Worm (Caenorhabditis elegans) whole organism, L2 larva: ENCODE results near the gene F09E5.16.

Experiments
- alr-1 ChIP-seq: fragments of 150-350 bp; optimal IDR thresholded peaks from 2 replicates; lab custom pipeline; 2014; ENCODE audit warnings: missing biosample characterization, missing genetic modification characterization
- blmp-1 ChIP-seq: sonication (generic microtip); optimal IDR thresholded peaks from 2 replicates; lab custom pipeline; 2017; ENCODE audit warnings: missing genetic modification characterization, mild to moderate bottlenecking, missing compliant biosample characterization, antibody characterized with exemption, moderate library complexity; ENCODE audit not compliant: insufficient read depth
- ceh-16 ChIP-seq: fragments of 150-350 bp; optimal IDR thresholded peaks from 2 replicates; lab custom pipeline; 2014; ENCODE audit warnings: missing biosample characterization, missing genetic modification characterization
- ceh-82 ChIP-seq: fragments of 150-350 bp; optimal IDR thresholded peaks from 2 replicates; lab custom pipeline; 2014; ENCODE audit warnings: missing biosample characterization, missing genetic modification characterization
- egl-27 ChIP-seq: sonication (generic microtip); optimal IDR thresholded peaks from 3 replicates; lab custom pipeline; 2017; ENCODE audit warnings: missing biosample characterization, missing genetic modification reagents, missing genetic modification characterization
- elt-3 ChIP-seq: sonication (generic microtip); optimal IDR thresholded peaks from 2 replicates; lab custom pipeline; 2017; ENCODE audit warnings: missing biosample characterization, missing genetic modification characterization
- lin-13 ChIP-seq: fragments of 150-350 bp; optimal IDR thresholded peaks from 2 replicates; lab custom pipeline; 2014; ENCODE audit warnings: missing biosample characterization, missing genetic modification reagents, missing genetic modification characterization
- lin-39 ChIP-seq: fragments of 150-350 bp; optimal IDR thresholded peaks from 2 replicates; lab custom pipeline; 2014; ENCODE audit warnings: missing biosample characterization, missing genetic modification reagents, missing genetic modification characterization
- nhr-11 ChIP-seq: fragments of 150-350 bp; optimal IDR thresholded peaks from 2 replicates; lab custom pipeline; 2014; ENCODE audit warnings: missing biosample characterization, missing genetic modification characterization
- snpc-4 ChIP-seq: fragments of 150-350 bp; optimal IDR thresholded peaks from 2 replicates; lab custom pipeline; 2014; ENCODE audit warnings: missing biosample characterization, missing genetic modification characterization
- zag-1 ChIP-seq: fragments of 150-350 bp; optimal IDR thresholded peaks from 2 replicates; lab custom pipeline; 2014; ENCODE audit warnings: missing biosample characterization, missing genetic modification characterization

DNA sequence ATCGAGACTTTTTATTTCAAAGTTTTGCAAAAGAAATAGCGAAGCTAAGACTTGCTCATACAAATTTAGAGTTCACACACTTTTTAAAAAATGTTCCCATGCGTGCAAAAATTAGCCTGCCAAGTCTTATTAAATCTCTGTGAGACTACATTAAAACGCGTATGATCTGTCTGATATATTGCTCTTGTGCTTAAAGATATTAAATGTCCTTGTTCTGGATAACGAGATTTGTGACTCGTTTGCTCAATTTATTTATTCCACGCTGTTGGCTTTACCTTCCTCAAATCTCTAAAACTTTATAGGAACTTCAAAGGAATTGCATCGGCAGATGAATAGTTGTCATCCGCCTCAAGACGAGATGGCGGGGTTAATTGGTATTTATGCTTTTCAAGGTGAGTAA lies 10.2 kb downstream of the F09E5.16 start, which contains the start of gene srg-69:
- no peak for TF ChIP-seq blmp-1 (tag; lab: Kevin White, UChicago)
- no peak for TF ChIP-seq ceh-16
- no peak for TF ChIP-seq lin-39 (tag; lab: Kevin White, UChicago)
- no peak for TF ChIP-seq ceh-82 (tag; lab: Kevin White, UChicago)
- TF ChIP-seq lin-13 (GFP tag; lab: Kevin White, UChicago), result no peak
- no peak for TF ChIP-seq elt-3
- no peak for TF ChIP-seq egl-27 (tag; lab: Kevin White, UChicago)
- TF ChIP-seq zag-1 (tag; lab: Kevin White, UChicago), result no peak
- TF ChIP-seq snpc-4 (tag; lab: Kevin White, UChicago), result no peak
- TF ChIP-seq nhr-11 (tag; lab: Kevin White, UChicago), result no peak
- TF ChIP-seq alr-1 (tag; lab: Kevin White, UChicago), result no peak
